Worm (Caenorhabditis elegans) whole organism, early embryonic: Measurements from ENCODE around the gene T21C9.9.

Experiments used
- F13C5.2 ChIP-seq: sonication (generic microtip); optimal IDR thresholded peaks from 2 replicates; lab custom pipeline; 2017; ENCODE audit warnings: mild to moderate bottlenecking, missing genetic modification characterization, inconsistent platforms, missing compliant biosample characterization
- aly-1 ChIP-seq: sonication (generic microtip); optimal IDR thresholded peaks from 2 replicates; lab custom pipeline; 2016; ENCODE audit warnings: missing genetic modification characterization, missing compliant biosample characterization
- ama-1 ChIP-seq: fragments of 150-350 bp; optimal IDR thresholded peaks from 2 replicates; lab custom pipeline; 2014
- ceh-13 ChIP-seq: fragments of 200-800 bp; sonication (Bioruptor generic); optimal IDR thresholded peaks from 2 replicates; lab custom pipeline; 2018; ENCODE audit warnings: mild to moderate bottlenecking, missing genetic modification characterization, missing compliant biosample characterization
- ceh-36 ChIP-seq: sonication (generic microtip); optimal IDR thresholded peaks from 2 replicates; lab custom pipeline; 2016; ENCODE audit warnings: missing genetic modification characterization, inconsistent platforms, missing compliant biosample characterization
- ets-7 ChIP-seq: sonication (generic microtip); optimal IDR thresholded peaks from 2 replicates; lab custom pipeline; 2016; ENCODE audit warnings: missing genotype, missing genetic modification characterization, missing compliant biosample characterization
- flt-1 ChIP-seq: fragments of 200-800 bp; sonication (Bioruptor generic); IDR thresholded peaks from 2 replicates; pipeline ENCODE4 v1.3.6; 2022; ENCODE audit warnings: missing genetic modification characterization, missing compliant biosample characterization
- scrt-1 ChIP-seq: fragments of 200-800 bp; sonication (Bioruptor generic); IDR thresholded peaks from 2 replicates; pipeline ENCODE4 v1.3.6; 2022; ENCODE audit warnings: missing genetic modification characterization, missing compliant biosample characterization
- sea-1 ChIP-seq: fragments of 200-800 bp; sonication (Bioruptor generic); conservative IDR thresholded peaks from 2 replicates; pipeline ENCODE4 v1.3.6; 2022; ENCODE audit warnings: missing genetic modification characterization, missing compliant biosample characterization
- tbx-37 ChIP-seq: fragments of 200-800 bp; sonication (Bioruptor generic); conservative IDR thresholded peaks from 2 replicates; pipeline ENCODE4 v1.3.6; 2022; ENCODE audit warnings: missing genetic modification reagents, missing genetic modification characterization, missing compliant biosample characterization

ce11 chrV:10557094-10557493, 35.3 kb downstream of the T21C9.9 start:
- TF ChIP-seq flt-1 (GFP tag; lab: Robert Waterston, UW) (no peak), F13C5.2 (tag; lab: Kevin White, UChicago) (no peak), ama-1 (lab: Kevin White, UChicago) (no peak), scrt-1 (GFP tag; lab: Robert Waterston, UW) (no peak), aly-1 (tag; lab: Kevin White, UChicago) (no peak), sea-1 (GFP tag; lab: Robert Waterston, UW) (no peak), ets-7 (tag; lab: Kevin White, UChicago) (no peak), tbx-37 (GFP tag; lab: Robert Waterston, UW) (no peak), ceh-36 (no peak), ceh-13 (GFP tag; lab: Kevin White, UChicago) (no peak)
